Worm (Caenorhabditis elegans): ENCODE data around the gene T09B9.4.

DNA sequence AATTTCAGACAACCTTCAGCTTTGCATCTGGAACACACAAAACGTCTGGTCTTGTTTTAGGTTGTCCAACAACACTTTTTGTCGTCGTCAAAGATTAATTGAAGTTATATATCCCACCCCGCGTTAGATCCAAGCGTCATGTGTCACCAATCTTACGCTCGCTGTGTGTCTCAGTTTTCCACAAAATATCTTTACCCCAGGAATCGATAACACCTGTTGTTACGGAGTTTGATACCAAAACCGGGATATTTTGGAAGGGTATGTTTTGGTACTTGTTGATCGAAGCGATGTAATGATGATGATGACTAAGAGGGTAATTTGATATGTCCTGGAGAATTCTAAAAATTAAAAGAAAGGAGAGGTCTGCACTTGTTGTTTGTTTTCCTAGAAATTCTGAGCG is 38.7 kb downstream of the T09B9.4 start:
- TF ChIP-seq hmg-4 (GFP tag; optimal IDR thresholded peaks at IDR 0.05), result no peak
- no peak for TF ChIP-seq ceh-36 (tag; optimal IDR thresholded peaks at IDR 0.05)
- no peak for TF ChIP-seq tra-4 (tag; optimal IDR thresholded peaks at IDR 0.05)
- TF ChIP-seq scrt-1 (GFP tag; IDR thresholded peaks at IDR 0.05), result no peak
- TF ChIP-seq ets-7 (tag; optimal IDR thresholded peaks at IDR 0.05), result no peak
- no peak for TF ChIP-seq ceh-13 (GFP tag; optimal IDR thresholded peaks at IDR 0.05)
- TF ChIP-seq tbx-11 (GFP tag; IDR thresholded peaks at IDR 0.05), result no peak
- no peak for TF ChIP-seq ama-1 (optimal IDR thresholded peaks at IDR 0.05)
- no peak for TF ChIP-seq hnd-1 (tag; optimal IDR thresholded peaks at IDR 0.05)
- no peak for TF ChIP-seq sea-1 (GFP tag; conservative IDR thresholded peaks at IDR 0.05)
- TF ChIP-seq hmbx-1 (tag; optimal IDR thresholded peaks at IDR 0.05), result no peak
- TF ChIP-seq flt-1 (GFP tag; IDR thresholded peaks at IDR 0.05), result no peak
- no peak for TF ChIP-seq pes-1 (GFP tag; IDR thresholded peaks at IDR 0.05)
